Worm (Caenorhabditis elegans) whole organism, late embryonic: Measurements from ENCODE around the gene cul-5.

ENCODE experiments used
- npax-4 ChIP-seq: sonication (generic microtip); optimal IDR thresholded peaks from 2 replicates; lab custom pipeline; 2016; ENCODE audit warnings: missing genetic modification characterization, missing compliant biosample characterization
- pat-9 ChIP-seq: fragments of 200-800 bp; sonication (Bioruptor generic); optimal IDR thresholded peaks from 2 replicates; lab custom pipeline; 2018; ENCODE audit warnings: mild to moderate bottlenecking, missing genetic modification characterization, moderate library complexity, missing compliant biosample characterization
- sdc-2 ChIP-seq: sonication (generic microtip); optimal IDR thresholded peaks from 2 replicates; lab custom pipeline; 2016; ENCODE audit warnings: missing genotype, missing genetic modification characterization, missing compliant biosample characterization

Gene cul-5

DNA sequence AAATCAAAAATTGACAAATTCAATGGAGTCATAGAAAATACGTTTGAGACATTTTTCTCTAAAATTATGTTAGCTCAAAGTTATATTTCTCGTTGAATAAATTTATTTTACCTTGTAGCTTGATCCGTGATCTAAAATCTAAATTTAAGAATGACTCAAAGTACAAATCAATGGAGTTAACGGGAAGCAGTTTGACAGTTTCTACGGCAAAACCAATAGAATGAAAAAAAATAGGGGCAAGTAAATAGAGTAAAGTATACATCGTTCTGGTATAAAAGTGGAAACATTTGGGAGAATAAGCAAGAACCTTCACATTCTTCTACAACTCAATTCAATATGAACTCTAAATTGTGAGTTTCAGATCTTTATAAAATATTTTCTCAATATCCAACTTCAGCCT lies 51.6 kb downstream of the cul-5 start, which contains the start of gene fipr-6:
fipr-6 (plus strand) TSS at position 301 of the 400 bp plus-strand sequence.
- TF ChIP-seq sdc-2 (tag; lab: Kevin White, UChicago) = no peak
- TF ChIP-seq pat-9 (tag; lab: Kevin White, UChicago) = no peak
- TF ChIP-seq npax-4 (tag; lab: Kevin White, UChicago) = no peak
- TF ChIP-seq, all 69 proteins: peak for 0
